Fruit fly (Drosophila melanogaster) whole organism, embryonic: Measurements from ENCODE around the gene CG3902.

ENCODE experiments used
- Awh ChIP-seq: fragments of 200-800 bp; sonication (Bioruptor generic); IDR thresholded peaks from 2 replicates; pipeline ENCODE4, ENCODE4 v1.3.6; 2022; ENCODE audit warnings: missing biosample characterization, missing genetic modification characterization
- BtbVII ChIP-seq: fragments of 200-800 bp; sonication (Bioruptor generic); optimal IDR thresholded peaks from 3 replicates; lab custom pipeline; 2017; ENCODE audit warnings: missing biosample characterization, mild to moderate bottlenecking, missing genetic modification characterization
- CG10147 ChIP-seq: fragments of 200-800 bp; sonication (Bioruptor generic); optimal IDR thresholded peaks from 2 replicates; lab custom pipeline; 2019; ENCODE audit warnings: missing biosample characterization, mild to moderate bottlenecking, missing genetic modification characterization, moderate library complexity
- CG11723 ChIP-seq: fragments of 200-800 bp; sonication (Bioruptor generic); optimal IDR thresholded peaks from 2 replicates; lab custom pipeline; 2017; ENCODE audit warnings: missing biosample characterization, mild to moderate bottlenecking, missing genetic modification characterization
- CG13296 ChIP-seq: fragments of 200-800 bp; sonication (Bioruptor generic); optimal IDR thresholded peaks from 3 replicates; lab custom pipeline; 2018; ENCODE audit warnings: missing biosample characterization, mild to moderate bottlenecking, missing genetic modification characterization
- CG15514 ChIP-seq: fragments of 200-800 bp; sonication (Bioruptor generic); optimal IDR thresholded peaks from 3 replicates; lab custom pipeline; 2017; ENCODE audit warnings: missing biosample characterization, missing genetic modification characterization, mild to moderate bottlenecking, moderate library complexity, missing genetic modification reagents
- CG18262 ChIP-seq: fragments of 200-800 bp; optimal IDR thresholded peaks from 3 replicates; lab custom pipeline; 2019; ENCODE audit warnings: missing biosample characterization, mild to moderate bottlenecking, missing genetic modification characterization, moderate library complexity
- CG31388 ChIP-seq: fragments of 200-800 bp; sonication (Bioruptor generic); optimal IDR thresholded peaks from 2 replicates; lab custom pipeline; 2016; ENCODE audit warnings: missing biosample characterization, missing genetic modification characterization
- CG34376 ChIP-seq: fragments of 200-800 bp; sonication (Bioruptor generic); optimal IDR thresholded peaks from 2 replicates; lab custom pipeline; 2018; ENCODE audit warnings: missing biosample characterization, mild to moderate bottlenecking, missing genetic modification characterization
- CG3847 ChIP-seq: fragments of 200-800 bp; sonication (Bioruptor generic); IDR thresholded peaks from 2 replicates; pipeline ENCODE4 v1.3.6; 2022; ENCODE audit warnings: missing biosample characterization, missing genetic modification characterization
- CG4617 ChIP-seq: fragments of 200-800 bp; sonication (Bioruptor generic); optimal IDR thresholded peaks from 3 replicates; lab custom pipeline; 2016; ENCODE audit warnings: missing biosample characterization, missing genetic modification characterization, borderline replicate concordance
- CG4707 ChIP-seq: fragments of 200-800 bp; sonication (Bioruptor generic); optimal IDR thresholded peaks from 2 replicates; lab custom pipeline; 2018; ENCODE audit warnings: missing biosample characterization, mild to moderate bottlenecking, missing genetic modification characterization, moderate library complexity
- CG4854 ChIP-seq: fragments of 200-800 bp; sonication (Bioruptor generic); optimal IDR thresholded peaks from 2 replicates; lab custom pipeline; 2016; ENCODE audit warnings: missing biosample characterization, missing genetic modification characterization, inconsistent platforms
- CG5953 ChIP-seq: fragments of 200-800 bp; sonication (Bioruptor generic); IDR thresholded peaks from 2 replicates; pipeline ENCODE4 v1.3.6; 2022; ENCODE audit warnings: missing biosample characterization, missing genetic modification characterization
- CG6765 ChIP-seq: fragments of 200-800 bp; sonication (Bioruptor generic); optimal IDR thresholded peaks from 3 replicates; lab custom pipeline; 2017; ENCODE audit warnings: missing biosample characterization, mild to moderate bottlenecking, missing genetic modification characterization
- CG6854 ChIP-seq: fragments of 200-800 bp; sonication (Bioruptor generic); optimal IDR thresholded peaks from 3 replicates; lab custom pipeline; 2017; ENCODE audit warnings: missing biosample characterization, mild to moderate bottlenecking, missing genetic modification characterization
- CTCF ChIP-seq: fragments of 200-800 bp; sonication (Bioruptor generic); optimal IDR thresholded peaks from 2 replicates; lab custom pipeline; 2017; ENCODE audit warnings: missing biosample characterization, mild to moderate bottlenecking, missing genetic modification characterization, moderate library complexity
- Dad ChIP-seq: fragments of 200-800 bp; sonication (Bioruptor generic); optimal IDR thresholded peaks from 3 replicates; lab custom pipeline; 2016; ENCODE audit warnings: missing biosample characterization, missing genetic modification characterization
- Hand ChIP-seq: fragments of 200-800 bp; sonication (Bioruptor generic); optimal IDR thresholded peaks from 2 replicates; lab custom pipeline; 2017; ENCODE audit warnings: mild to moderate bottlenecking, missing biosample characterization, missing genetic modification reagents, missing genetic modification characterization
- HmgZ ChIP-seq: fragments of 200-800 bp; sonication (Bioruptor generic); optimal IDR thresholded peaks from 2 replicates; lab custom pipeline; 2018; ENCODE audit warnings: missing biosample characterization, mild to moderate bottlenecking, missing genetic modification characterization
- Hmr ChIP-seq: fragments of 200-800 bp; sonication (Bioruptor generic); optimal IDR thresholded peaks from 3 replicates; lab custom pipeline; 2017; ENCODE audit warnings: mild to moderate bottlenecking, missing biosample characterization, missing genetic modification reagents, missing genetic modification characterization
- Hr51 ChIP-seq, 2 experiments: fragments of 200-800 bp; sonication (Bioruptor generic); optimal IDR thresholded peaks; 2 replicates in 1 of 2; 3 replicates in 1 of 2; lab custom pipeline; 2016 to 2018; ENCODE audit warnings: missing biosample characterization in 2 of 2, missing genetic modification characterization in 2 of 2, mild to moderate bottlenecking in 1 of 2, moderate library complexity in 1 of 2
- Jarid2 ChIP-seq: fragments of 200-800 bp; sonication (Bioruptor generic); optimal IDR thresholded peaks from 3 replicates; lab custom pipeline; 2017; ENCODE audit warnings: mild to moderate bottlenecking, missing biosample characterization, missing genetic modification reagents, missing genetic modification characterization
- MESR4 ChIP-seq: fragments of 200-800 bp; sonication (Bioruptor generic); optimal IDR thresholded peaks from 2 replicates; lab custom pipeline; 2018; ENCODE audit warnings: missing biosample characterization, mild to moderate bottlenecking, missing genetic modification characterization, moderate library complexity
- Max ChIP-seq: fragments of 200-800 bp; sonication (Bioruptor generic); optimal IDR thresholded peaks from 2 replicates; lab custom pipeline; 2016; ENCODE audit warnings: missing biosample characterization, mild to moderate bottlenecking, missing genetic modification characterization
- NC2β ChIP-seq: fragments of 200-800 bp; sonication (Bioruptor generic); optimal IDR thresholded peaks from 2 replicates; lab custom pipeline; 2016; ENCODE audit warnings: missing biosample characterization, missing genetic modification characterization
- Optix ChIP-seq: fragments of 200-800 bp; sonication (Bioruptor generic); IDR thresholded peaks from 3 replicates; pipeline ENCODE4 v1.3.6; 2022; ENCODE audit warnings: missing biosample characterization, missing genetic modification characterization
- Pdp1 ChIP-seq, 2 experiments: fragments of 200-800 bp; sonication (Bioruptor generic); optimal IDR thresholded peaks; 3 replicates each; lab custom pipeline; 2016; ENCODE audit warnings: missing biosample characterization in 2 of 2, missing genetic modification characterization in 2 of 2, mild to moderate bottlenecking in 1 of 2, moderate library complexity in 1 of 2
- Stat92E ChIP-seq, 3 experiments: fragments of >200 bp in 2 of 3; fragments of 200-800 bp in 1 of 3; sonication (Bioruptor generic) in 1 of 3; optimal IDR thresholded peaks; 2 replicates each; lab custom pipeline; 2017 to 2019; ENCODE audit warnings: missing biosample characterization in 3 of 3, missing genetic modification characterization in 3 of 3, mild to moderate bottlenecking in 1 of 3, moderate library complexity in 1 of 3
- ato ChIP-seq: fragments of 200-800 bp; sonication (Bioruptor generic); IDR thresholded peaks from 2 replicates; pipeline ENCODE4 v1.3.6; 2022; ENCODE audit warnings: missing biosample characterization, missing genetic modification characterization; ENCODE audit not compliant: partially characterized antibody
- bsh ChIP-seq, 2 experiments: fragments of 200-800 bp; sonication (Bioruptor generic); optimal IDR thresholded peaks; 2 replicates each; lab custom pipeline; 2017 to 2018; ENCODE audit warnings: mild to moderate bottlenecking in 2 of 2, missing biosample characterization in 2 of 2, missing genetic modification characterization in 2 of 2, moderate library complexity in 1 of 2
- ci ChIP-seq: fragments of 200-800 bp; sonication (Bioruptor generic); IDR thresholded peaks from 3 replicates; pipeline ENCODE4 v1.3.6; 2022; ENCODE audit warnings: missing biosample characterization, missing genetic modification characterization
- cwo ChIP-seq: fragments of 200-800 bp; sonication (Bioruptor generic); optimal IDR thresholded peaks from 3 replicates; lab custom pipeline; 2017; ENCODE audit warnings: missing biosample characterization, missing genetic modification characterization, mild to moderate bottlenecking, moderate library complexity, missing genetic modification reagents
- ems ChIP-seq: fragments of 200-800 bp; sonication (Bioruptor generic); optimal IDR thresholded peaks from 3 replicates; lab custom pipeline; 2016; ENCODE audit warnings: missing biosample characterization, missing genetic modification characterization
- fd64A ChIP-seq: fragments of 200-800 bp; sonication (Bioruptor generic); optimal IDR thresholded peaks from 3 replicates; lab custom pipeline; 2018; ENCODE audit warnings: missing biosample characterization, mild to moderate bottlenecking, missing genetic modification characterization
- hth ChIP-seq: fragments of >200 bp; optimal IDR thresholded peaks from 2 replicates; lab custom pipeline; 2017; ENCODE audit warnings: inconsistent platforms
- lab ChIP-seq: fragments of 200-800 bp; sonication (Bioruptor generic); optimal IDR thresholded peaks from 3 replicates; lab custom pipeline; 2017; ENCODE audit warnings: missing biosample characterization, missing genetic modification characterization, mild to moderate bottlenecking, moderate library complexity, missing genetic modification reagents
- lilli ChIP-seq: fragments of 200-800 bp; sonication (Bioruptor generic); optimal IDR thresholded peaks from 3 replicates; lab custom pipeline; 2016; ENCODE audit warnings: missing biosample characterization, missing genetic modification characterization
- lmd ChIP-seq: fragments of 200-800 bp; sonication (Bioruptor generic); IDR thresholded peaks from 2 replicates; pipeline ENCODE4 v1.3.6; 2022; ENCODE audit warnings: missing biosample characterization, missing genetic modification characterization
- lov ChIP-seq, 2 experiments: fragments of 200-800 bp in 1 of 2; fragments of >200 bp in 1 of 2; sonication (Bioruptor generic) in 1 of 2; IDR thresholded peaks in 1 of 2; optimal IDR thresholded peaks in 1 of 2; 2 replicates in 1 of 2; 3 replicates in 1 of 2; pipeline versions ENCODE4 v1.3.6 to Lab custom; 2017 to 2022; ENCODE audit warnings: missing biosample characterization in 1 of 2, missing genetic modification characterization in 1 of 2
- nom ChIP-seq: fragments of 200-800 bp; sonication (Bioruptor generic); optimal IDR thresholded peaks from 2 replicates; lab custom pipeline; 2017; ENCODE audit warnings: missing biosample characterization, missing genetic modification characterization, mild to moderate bottlenecking, moderate library complexity, missing genetic modification reagents
- repo ChIP-seq: fragments of 200-800 bp; sonication (Bioruptor generic); optimal IDR thresholded peaks from 2 replicates; lab custom pipeline; 2016; ENCODE audit warnings: missing biosample characterization, missing genetic modification characterization
- sens ChIP-seq: fragments of 200-800 bp; sonication (Bioruptor generic); peaks from one replicate; lab custom pipeline; 2016; ENCODE audit warnings: missing biosample characterization, missing genetic modification characterization
- slbo ChIP-seq: fragments of 200-800 bp; sonication (Bioruptor generic); IDR thresholded peaks from 2 replicates; pipeline ENCODE4 v1.3.6; 2022; ENCODE audit warnings: missing biosample characterization, missing genetic modification characterization
- slp2 ChIP-seq: fragments of 200-800 bp; sonication (Bioruptor generic); optimal IDR thresholded peaks from 2 replicates; lab custom pipeline; 2016; ENCODE audit warnings: missing biosample characterization, missing genetic modification characterization
- toy ChIP-seq: fragments of 200-800 bp; sonication (Bioruptor generic); IDR thresholded peaks from 2 replicates; pipeline ENCODE4 v1.3.6; 2022; ENCODE audit warnings: missing biosample characterization, missing genetic modification characterization
- trh ChIP-seq: fragments of 200-800 bp; sonication (Bioruptor generic); optimal IDR thresholded peaks from 2 replicates; lab custom pipeline; 2016; ENCODE audit warnings: missing biosample characterization, missing genetic modification characterization
- zfh1 ChIP-seq: fragments of 200-800 bp; sonication (Bioruptor generic); IDR thresholded peaks from 3 replicates; pipeline ENCODE4 v1.3.6; 2022; ENCODE audit warnings: missing biosample characterization, missing genetic modification characterization

The CG3902 gene

DNA sequence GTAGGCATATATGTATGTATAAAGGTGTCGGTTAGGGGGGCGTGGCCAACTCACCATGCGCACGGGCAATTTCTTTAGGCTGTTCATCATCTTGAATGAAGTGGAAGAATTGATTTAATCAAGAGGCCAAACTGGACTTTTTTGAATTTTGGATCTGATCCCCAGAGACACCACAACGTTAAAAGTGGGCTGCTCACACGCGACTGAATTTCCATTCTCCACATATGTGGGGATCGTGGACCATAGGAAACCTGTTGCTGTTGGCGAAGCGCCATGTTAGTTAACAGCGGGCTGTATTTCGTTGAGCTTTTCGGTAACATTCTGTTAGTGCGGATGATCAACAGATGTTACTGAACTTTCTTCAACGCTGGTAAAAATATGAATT, at the start of gene CG3902 (continued):
- no peak for TF ChIP-seq CG11723 (GFP tag; lab: Kevin White, UChicago)
- TF ChIP-seq CG10147 (GFP tag; lab: Kevin White, UChicago) = peak; percentile 18
- TF ChIP-seq fd64A = peak; percentile 33
- TF ChIP-seq lilli (GFP tag; lab: Kevin White, UChicago) = peak; percentile 70
- TF ChIP-seq Pdp1 (GFP tag; optimal IDR thresholded peaks at IDR 0.05; lab: Kevin White, UChicago) = no peak
- TF ChIP-seq bsh (GFP tag; optimal IDR thresholded peaks at IDR 0.05; lab: Kevin White, UChicago) = peak in 1 of 2 experiments; percentile 32
- TF ChIP-seq CG5953 (GFP tag; lab: Robert Waterston, UW) = peak; percentile 67
- peak; percentile 42 for TF ChIP-seq MESR4 (GFP tag; lab: Kevin White, UChicago)
- TF ChIP-seq CG34376 (GFP tag; lab: Kevin White, UChicago) = peak; percentile 72
- no peak for TF ChIP-seq CG18262
- peak; percentile 6 for TF ChIP-seq nom (GFP tag; lab: Kevin White, UChicago)
- no peak for TF ChIP-seq CG3847 (GFP tag; lab: Robert Waterston, UW)
- TF ChIP-seq hth = no peak
- no peak for TF ChIP-seq CG31388
- peak; percentile 31; the same call in 1 of the 2 replicates for TF ChIP-seq Awh (GFP tag; lab: Robert Waterston, UW)
- TF ChIP-seq ato (GFP tag; lab: Robert Waterston, UW) = 0 out of 2 replicates have a peak, but pooled peaks have one; percentile 41
- peak; percentile 40 for TF ChIP-seq CG15514 (GFP tag; lab: Kevin White, UChicago)
- TF ChIP-seq Hr51 (GFP tag; optimal IDR thresholded peaks at IDR 0.05; lab: Kevin White, UChicago) = peak in 1 of 2 experiments; percentile 2
- peak; percentile 43 for TF ChIP-seq BtbVII (GFP tag; lab: Kevin White, UChicago)
- peak; percentile 12 for TF ChIP-seq Dad (GFP tag; lab: Kevin White, UChicago)
- TF ChIP-seq Max = peak; percentile 18
- TF ChIP-seq CG6854 (GFP tag; lab: Kevin White, UChicago) = peak; percentile 10
- no peak for TF ChIP-seq repo
- no peak for TF ChIP-seq Optix (GFP tag; lab: Robert Waterston, UW)
- TF ChIP-seq sens = peak; percentile 74
- no peak for TF ChIP-seq lov (optimal IDR thresholded peaks at IDR 0.05; lab: Kevin White, UChicago)
- TF ChIP-seq lov (GFP tag; IDR thresholded peaks at IDR 0.05; lab: Robert Waterston, UW) = peak; percentile 71; the same call in 2 of the 3 replicates
- TF ChIP-seq slp2 = no peak
- TF ChIP-seq lab (GFP tag; lab: Kevin White, UChicago) = peak; percentile 65
- TF ChIP-seq HmgZ (tag; lab: Kevin White, UChicago) = peak; percentile 63
- TF ChIP-seq cwo (GFP tag; lab: Kevin White, UChicago) = peak; percentile 76
- TF ChIP-seq Stat92E (GFP tag; optimal IDR thresholded peaks at IDR 0.05; lab: Kevin White, UChicago) = peak in 1 of 3 experiments; percentile 23
- peak; percentile 89 for TF ChIP-seq Jarid2 (GFP tag; lab: Kevin White, UChicago)
- peak; percentile 48 for TF ChIP-seq CTCF (GFP tag; lab: Kevin White, UChicago)
- no peak for TF ChIP-seq trh (GFP tag; lab: Kevin White, UChicago)
- peak; percentile 34 for TF ChIP-seq ems (GFP tag; lab: Kevin White, UChicago)
- peak; percentile 7 for TF ChIP-seq CG4707 (GFP tag; lab: Kevin White, UChicago)
- TF ChIP-seq zfh1 (GFP tag; lab: Robert Waterston, UW) = 0 out of 3 replicates have a peak, but pooled peaks have one; percentile 26
- TF ChIP-seq slbo = peak; percentile 47
- TF ChIP-seq Hmr (GFP tag; lab: Kevin White, UChicago) = peak; percentile 20
- no peak for TF ChIP-seq CG4617
- TF ChIP-seq toy (GFP tag; lab: Robert Waterston, UW) = no peak
- peak; percentile 43 for TF ChIP-seq CG6765
- no peak; the same call in 1 of the 2 replicates for TF ChIP-seq lmd (GFP tag; lab: Robert Waterston, UW)
- TF ChIP-seq NC2β (GFP tag; lab: Kevin White, UChicago) = no peak
- no peak for TF ChIP-seq CG4854 (GFP tag; lab: Kevin White, UChicago)
- TF ChIP-seq ci (GFP tag; lab: Robert Waterston, UW) = peak; percentile 83; the same call in 2 of the 3 replicates
- peak; percentile 49 for TF ChIP-seq Hand (GFP tag; lab: Kevin White, UChicago)
- peak; percentile 47 for TF ChIP-seq CG13296 (GFP tag; lab: Kevin White, UChicago)
